Fruit fly (Drosophila melanogaster) S2 (cell line): Measurements from ENCODE around the gene CG10413.

ENCODE experiments used
- CG8478 ChIP-seq: fragments of >200 bp; optimal IDR thresholded peaks from 2 replicates; lab custom pipeline; 2018
- CTCF ChIP-seq, 2 experiments: fragments of >200 bp; optimal IDR thresholded peaks; 2 replicates each; lab custom pipeline; 2018

Gene CG10413

DNA sequence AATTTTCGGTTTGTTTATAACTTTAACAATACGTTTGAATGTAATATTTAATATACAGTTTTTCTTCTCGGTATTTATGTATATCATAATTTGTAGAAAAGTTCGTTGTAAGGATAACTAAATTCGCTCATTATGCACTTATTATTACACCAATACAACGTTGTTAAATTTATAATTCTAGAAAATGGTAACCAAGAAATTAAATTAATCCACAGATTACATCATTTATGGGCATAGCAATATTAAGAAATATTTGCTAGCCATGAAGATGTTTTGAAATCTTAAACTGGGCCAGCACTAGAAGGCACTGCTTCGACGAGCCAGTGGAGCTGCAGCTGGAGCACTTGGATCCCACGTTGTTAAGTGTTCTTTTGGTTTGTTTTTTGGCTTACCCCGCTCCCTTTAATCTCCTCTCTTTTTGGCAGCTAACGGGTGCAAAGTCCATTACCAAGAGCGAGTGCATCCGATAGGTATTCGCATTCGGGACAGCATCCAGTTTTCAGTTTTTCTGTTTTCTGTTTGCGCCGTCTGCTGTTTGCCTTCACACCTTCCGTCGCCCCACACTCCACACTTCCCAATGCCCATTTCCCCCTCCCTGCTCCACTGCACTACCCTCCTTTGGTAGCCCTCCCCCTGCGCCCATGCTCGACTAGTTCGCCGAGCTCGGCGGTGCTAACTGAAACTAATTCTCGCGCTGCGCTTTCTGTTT is 32.5 kb downstream of the CG10413 start:
- TF ChIP-seq CG8478 (lab: Kevin White, UChicago), result no peak
- TF ChIP-seq CTCF (optimal IDR thresholded peaks at IDR 0.05; lab: Kevin White, UChicago), result no peak

DNA sequence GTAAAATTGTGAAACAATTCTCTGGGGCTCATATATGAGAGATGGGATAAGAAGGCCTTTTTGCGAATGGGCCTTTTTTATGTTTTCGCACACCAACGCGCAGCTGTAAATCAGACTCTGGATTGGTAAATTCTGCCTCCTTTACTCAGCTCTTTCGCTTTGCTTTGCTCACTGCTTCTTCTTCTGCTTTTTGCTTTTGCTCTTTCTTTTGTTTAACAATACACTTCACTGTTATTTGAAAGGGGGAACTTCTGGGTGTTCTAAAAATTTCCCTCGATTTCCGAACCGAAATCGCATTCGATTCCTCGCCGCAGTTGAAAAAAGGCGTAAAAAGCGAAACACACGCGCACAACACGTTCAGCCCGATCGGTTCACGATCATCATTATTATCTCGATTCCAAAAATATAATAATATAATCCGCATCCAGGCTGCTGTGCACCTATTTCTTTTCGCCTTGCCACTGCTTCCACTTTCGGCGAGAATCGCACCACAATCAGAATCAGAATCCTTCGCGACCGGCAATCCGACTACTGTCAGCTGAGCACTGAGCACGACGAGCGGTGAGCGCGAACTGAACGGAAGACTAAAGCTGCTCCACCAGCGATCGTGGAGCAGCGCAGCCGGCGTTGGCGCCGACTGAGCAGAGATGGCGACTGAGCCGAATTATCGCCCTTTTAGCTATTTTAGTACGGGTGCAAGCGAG is 33.2 kb downstream of the CG10413 start:
- TF ChIP-seq CTCF (optimal IDR thresholded peaks at IDR 0.05; lab: Kevin White, UChicago), result no peak
- no peak for TF ChIP-seq CG8478 (lab: Kevin White, UChicago)

DNA sequence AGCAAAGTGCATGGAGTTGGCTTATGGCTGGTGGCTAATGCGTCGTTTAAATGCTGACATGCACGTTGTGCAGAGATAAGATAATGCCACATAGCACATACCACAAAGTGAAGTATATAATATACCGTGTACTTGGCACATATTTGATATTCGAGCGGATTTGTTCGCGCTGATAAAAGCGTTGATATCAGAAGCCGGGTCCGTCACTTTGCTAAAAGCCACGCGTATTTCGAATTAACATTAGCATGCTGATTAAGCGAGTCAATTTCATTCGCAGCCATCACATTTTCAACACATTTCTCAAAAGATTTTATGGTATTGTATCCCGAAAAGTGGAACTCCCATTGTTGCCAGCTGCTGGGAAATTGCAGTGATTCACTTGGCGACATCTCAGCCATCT is 36.3 kb downstream of the CG10413 start:
- no peak for TF ChIP-seq CTCF (optimal IDR thresholded peaks at IDR 0.05; lab: Kevin White, UChicago)
- TF ChIP-seq CG8478 (lab: Kevin White, UChicago), result no peak

DNA sequence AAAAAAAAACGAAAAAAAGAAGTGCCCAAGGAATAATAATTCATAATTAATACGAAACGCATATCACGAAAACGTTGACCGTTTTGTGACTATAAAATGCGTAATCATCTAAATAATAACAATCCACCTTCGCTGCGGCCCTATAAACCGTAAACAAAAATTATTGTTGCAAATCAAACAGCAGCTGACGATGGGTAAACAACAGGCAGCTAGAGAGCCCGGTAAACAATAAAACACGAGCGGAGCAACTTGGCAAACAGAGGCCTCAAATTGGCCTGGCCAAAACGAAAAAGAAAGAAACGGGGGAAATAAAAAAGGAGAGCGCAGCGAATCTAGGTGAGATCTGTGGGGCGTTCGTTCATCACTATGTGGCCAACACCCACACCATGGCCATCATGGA is 37.5 kb downstream of the CG10413 start:
- TF ChIP-seq CTCF (optimal IDR thresholded peaks at IDR 0.05; lab: Kevin White, UChicago) (no peak), CG8478 (lab: Kevin White, UChicago) (no peak)

DNA sequence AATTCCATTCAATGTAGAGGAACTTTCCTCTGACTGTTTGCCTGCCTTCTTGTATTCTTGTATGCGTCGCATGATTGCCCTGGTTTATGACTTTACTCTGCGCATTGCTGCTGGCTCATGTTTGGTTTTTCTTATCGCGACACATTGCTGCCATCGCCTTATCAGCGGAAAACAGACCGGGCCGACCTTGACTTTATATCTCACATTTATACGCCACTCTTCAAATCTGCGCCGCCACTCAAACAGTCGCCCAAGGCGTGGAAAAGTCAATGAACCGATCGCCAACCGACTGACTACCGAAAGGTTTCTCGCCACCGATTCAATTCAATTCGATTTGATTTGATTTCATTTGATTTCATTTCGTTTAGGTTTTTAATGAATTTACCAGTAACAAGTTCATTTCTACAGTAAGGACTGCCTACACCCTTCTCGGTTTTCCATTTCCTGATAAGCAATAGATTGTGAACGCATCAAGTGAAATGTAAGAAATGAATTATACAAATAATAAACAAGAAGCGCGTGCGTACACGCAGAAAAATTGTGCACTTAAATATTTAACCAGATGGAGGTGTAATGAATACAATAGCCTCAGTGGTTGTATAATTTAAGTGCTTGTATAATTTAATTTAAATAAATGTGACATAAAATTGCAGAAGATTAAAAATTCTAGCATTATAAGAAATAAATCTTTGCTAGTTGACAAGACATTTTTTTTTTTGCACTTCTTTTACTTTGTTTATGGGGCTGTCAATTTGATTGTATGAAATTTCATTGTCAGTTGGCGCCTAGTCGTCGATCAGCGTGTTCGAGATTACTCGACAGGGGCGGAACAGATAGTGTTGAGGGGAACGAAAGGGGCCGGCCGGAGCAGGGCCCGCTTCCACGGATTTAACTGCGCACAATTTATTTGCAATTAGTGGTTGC is 38.6 kb downstream of the CG10413 start:
- TF ChIP-seq CG8478 (lab: Kevin White, UChicago), result no peak
- no peak for TF ChIP-seq CTCF (optimal IDR thresholded peaks at IDR 0.05; lab: Kevin White, UChicago)

DNA sequence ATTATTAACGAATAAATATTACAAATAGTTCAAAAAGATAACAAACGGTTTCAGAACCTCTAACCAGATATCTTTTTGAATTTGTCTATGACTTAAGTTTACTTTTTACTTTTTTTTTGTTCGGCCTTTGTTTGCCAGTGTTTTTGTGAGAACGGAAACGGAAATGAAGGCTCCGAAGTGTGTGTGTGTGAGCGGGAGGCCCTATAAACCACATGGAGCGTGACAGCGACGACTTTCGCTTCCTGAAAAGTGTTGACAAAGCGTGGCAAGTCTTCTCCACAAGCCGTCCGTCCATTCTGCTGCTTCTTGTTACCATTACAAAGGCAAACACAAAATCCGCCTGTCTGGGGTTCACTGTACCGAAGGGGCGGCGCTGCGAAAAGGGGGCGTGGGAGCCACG is 40.6 kb downstream of the CG10413 start:
- no peak for TF ChIP-seq CTCF (optimal IDR thresholded peaks at IDR 0.05; lab: Kevin White, UChicago)
- no peak for TF ChIP-seq CG8478 (lab: Kevin White, UChicago)

DNA sequence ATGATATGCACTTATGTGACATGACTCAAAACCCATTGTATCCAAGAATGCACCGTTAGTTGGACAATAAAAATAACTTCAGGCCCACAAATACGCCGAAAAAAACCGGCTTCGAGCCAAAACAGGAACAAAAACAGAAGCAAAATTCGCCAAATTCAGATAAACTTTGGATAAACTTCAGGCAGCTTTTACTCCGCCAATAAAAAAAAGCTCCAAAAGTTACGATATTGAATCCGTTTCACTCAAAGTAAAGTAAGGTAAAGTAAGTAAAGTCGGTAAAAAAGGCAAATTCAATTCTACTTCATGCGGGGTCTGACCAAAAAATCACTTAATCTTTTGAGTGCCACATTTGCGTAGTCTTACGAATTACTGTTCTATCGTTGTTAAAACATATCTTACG is 41.1 kb downstream of the CG10413 start:
- TF ChIP-seq CTCF (optimal IDR thresholded peaks at IDR 0.05; lab: Kevin White, UChicago) (no peak), CG8478 (lab: Kevin White, UChicago) (no peak)

DNA sequence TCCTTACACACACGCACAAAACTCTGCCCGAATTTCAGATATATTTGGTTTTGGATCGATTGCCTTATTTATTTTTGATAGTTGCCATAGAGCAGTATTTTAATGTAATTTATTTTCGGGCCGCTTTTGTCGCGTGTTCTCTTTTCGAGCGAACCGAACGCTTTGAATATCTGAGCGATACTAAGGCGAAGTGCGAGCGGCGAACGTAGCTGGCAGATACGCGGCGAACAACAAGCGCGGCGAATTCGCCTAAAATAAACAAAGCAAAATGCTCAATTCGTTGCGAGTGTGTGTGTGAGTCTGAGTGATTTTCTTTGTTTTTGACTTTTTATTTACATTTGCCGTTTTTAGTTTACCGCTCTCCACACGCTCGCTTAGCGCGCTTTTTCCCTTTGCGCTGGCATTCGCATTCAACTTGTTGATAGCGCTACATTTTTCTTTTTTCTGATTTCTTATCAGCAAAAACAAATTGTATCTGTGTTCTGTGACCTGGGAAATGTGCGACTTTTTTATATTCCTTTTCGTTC is 42.0 kb downstream of the CG10413 start:
- TF ChIP-seq CTCF (optimal IDR thresholded peaks at IDR 0.05; lab: Kevin White, UChicago) (no peak), CG8478 (lab: Kevin White, UChicago) (no peak)

DNA sequence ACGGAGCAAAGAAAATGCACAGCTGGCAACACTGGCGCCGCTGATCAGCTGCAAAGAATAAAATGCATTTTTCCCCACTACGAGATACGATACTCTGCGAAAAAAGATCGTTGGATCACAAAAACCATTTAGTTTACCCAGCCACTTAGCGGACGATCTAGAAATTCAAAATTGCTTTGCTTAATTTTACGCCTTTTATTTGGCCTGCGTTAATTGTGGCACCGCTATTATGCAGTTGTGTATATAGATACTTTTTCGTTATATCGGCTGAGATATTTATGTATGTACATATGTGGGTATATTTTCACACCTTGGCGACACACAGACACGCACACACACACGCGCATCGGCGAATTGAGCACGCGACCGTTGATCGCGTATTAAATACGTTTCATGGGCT is 42.5 kb downstream of the CG10413 start:
- no peak for TF ChIP-seq CTCF (optimal IDR thresholded peaks at IDR 0.05; lab: Kevin White, UChicago)

DNA sequence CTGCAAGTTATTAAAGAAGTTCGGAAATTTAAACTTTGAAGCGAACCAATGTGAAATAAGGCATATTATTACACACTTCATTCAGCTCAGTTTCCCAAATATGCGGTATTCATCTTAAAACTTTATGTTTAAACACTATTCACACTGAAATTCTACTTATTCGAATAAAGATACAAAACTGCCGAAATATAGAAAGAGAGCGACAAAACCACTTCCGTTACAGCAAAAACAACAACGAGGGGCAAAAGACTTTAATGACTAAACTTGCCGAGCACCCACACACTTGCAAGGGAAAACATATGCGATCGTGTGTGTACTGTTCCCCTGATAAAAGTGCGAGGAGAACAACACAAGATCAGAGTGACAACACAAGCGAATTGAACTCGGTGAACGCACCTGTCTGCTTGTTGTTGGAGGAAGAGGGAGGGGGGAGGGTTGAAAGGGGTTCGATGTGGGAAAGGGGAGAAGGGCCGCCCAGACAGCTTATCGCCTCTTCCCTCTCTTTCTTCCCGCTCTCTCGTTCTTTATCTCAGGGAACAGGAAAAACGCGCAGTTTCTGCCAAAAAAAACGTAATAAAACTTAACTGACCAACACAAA is 43.4 kb downstream of the CG10413 start:
- TF ChIP-seq CG8478 (lab: Kevin White, UChicago) (no peak), CTCF (optimal IDR thresholded peaks at IDR 0.05; lab: Kevin White, UChicago) (no peak)

DNA sequence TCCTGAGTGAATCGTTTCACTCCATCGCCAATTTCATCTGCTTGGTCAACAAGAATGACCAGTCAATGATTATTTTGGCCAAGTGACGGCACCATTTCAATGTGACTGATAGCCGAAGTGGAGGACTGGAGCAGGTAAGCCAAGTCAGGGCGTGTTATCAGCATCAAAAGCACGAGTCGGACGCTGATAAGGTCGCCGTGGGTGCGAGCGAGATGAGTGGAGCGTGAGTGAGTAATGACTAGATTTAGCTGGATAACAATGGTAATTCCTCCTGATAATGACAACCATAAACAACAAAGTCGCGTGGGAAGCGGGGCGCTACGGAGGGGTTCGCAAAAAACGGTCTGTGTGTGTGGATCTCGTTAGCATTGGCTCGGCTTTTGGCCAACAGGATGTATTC is 44.0 kb downstream of the CG10413 start:
- TF ChIP-seq CTCF (optimal IDR thresholded peaks at IDR 0.05; lab: Kevin White, UChicago), result no peak
- TF ChIP-seq CG8478 (lab: Kevin White, UChicago), result no peak

DNA sequence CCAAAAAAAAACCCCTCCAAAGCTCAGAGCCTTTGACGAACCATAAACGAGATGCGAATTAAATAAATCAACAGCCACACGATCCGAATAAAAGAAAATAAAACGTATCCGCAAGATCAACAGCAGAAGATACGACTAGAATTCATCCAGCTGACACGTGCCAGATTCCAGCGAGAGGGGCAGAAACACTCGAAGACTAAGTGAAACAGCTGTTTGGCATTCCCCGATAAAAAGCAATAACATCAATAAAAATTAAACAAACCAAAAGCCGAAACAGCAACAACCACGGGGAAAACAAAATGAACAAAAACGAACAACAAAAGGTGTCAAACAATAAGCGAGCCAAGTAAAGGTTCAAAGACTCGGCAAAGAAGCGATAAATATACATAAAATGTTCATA is 46.0 kb downstream of the CG10413 start:
- TF ChIP-seq CTCF (optimal IDR thresholded peaks at IDR 0.05; lab: Kevin White, UChicago), result no peak
- TF ChIP-seq CG8478 (lab: Kevin White, UChicago), result no peak

DNA sequence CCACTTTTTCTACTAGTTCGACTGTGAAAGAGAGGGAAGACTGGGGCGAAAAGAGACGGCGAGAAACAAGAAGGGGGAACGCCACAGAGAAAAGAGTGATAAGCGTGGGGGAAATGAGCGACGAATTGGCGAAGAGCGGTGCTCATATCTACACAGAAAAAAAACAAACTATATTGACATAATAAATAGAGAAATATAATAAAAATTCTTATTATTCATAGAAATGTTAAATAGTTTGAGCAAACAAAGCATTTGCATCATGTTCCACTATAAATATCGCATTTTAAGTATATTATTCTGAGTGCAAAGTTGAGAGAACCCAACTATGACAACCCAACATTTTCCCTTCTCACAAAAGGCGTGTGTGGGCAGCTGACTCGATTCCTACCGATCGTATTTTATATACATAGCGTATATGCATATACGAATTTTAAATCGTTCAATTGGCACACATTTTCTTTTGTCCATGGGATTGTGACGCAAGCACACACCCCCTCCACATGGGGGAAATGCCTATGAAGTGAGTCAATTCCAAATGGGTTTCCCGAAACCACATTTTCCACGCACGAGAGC is 47.0 kb downstream of the CG10413 start:
- TF ChIP-seq CG8478 (lab: Kevin White, UChicago) (no peak), CTCF (optimal IDR thresholded peaks at IDR 0.05; lab: Kevin White, UChicago) (no peak)

DNA sequence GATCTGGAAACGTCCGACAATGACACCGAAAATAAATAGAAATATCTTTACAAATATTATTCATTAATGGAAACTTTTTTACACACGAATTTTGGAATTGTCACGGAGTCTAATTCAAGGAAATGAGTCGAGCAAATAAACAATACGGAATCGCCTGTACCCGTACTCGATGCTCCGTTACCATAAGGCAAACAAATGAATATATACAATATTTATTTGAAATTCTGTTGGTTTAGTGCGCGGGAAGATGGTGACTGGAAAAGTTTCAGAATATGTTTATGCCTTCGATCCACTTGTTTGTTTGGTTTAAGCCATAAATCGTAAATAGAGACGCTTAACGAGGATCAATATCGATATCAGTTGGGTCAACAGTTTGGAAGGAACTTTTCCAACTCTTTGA is 48.7 kb downstream of the CG10413 start:
- TF ChIP-seq CG8478 (lab: Kevin White, UChicago), result no peak
